Worm (Caenorhabditis elegans) whole organism, late embryonic: ENCODE measurements around the gene K04A8.1.

ENCODE experiments used
- ceh-19 ChIP-seq: fragments of 200-800 bp; sonication (Bioruptor generic); optimal IDR thresholded peaks from 2 replicates; lab custom pipeline; 2018; ENCODE audit warnings: mild to moderate bottlenecking, missing genetic modification characterization, missing compliant biosample characterization
- dmd-4 ChIP-seq: sonication (generic microtip); optimal IDR thresholded peaks from 2 replicates; lab custom pipeline; 2016; ENCODE audit warnings: borderline replicate concordance, missing genetic modification characterization, missing compliant biosample characterization
- eyg-1 ChIP-seq: sonication (generic microtip); optimal IDR thresholded peaks from 2 replicates; lab custom pipeline; 2016; ENCODE audit warnings: missing genotype, missing genetic modification characterization, missing compliant biosample characterization
- nfya-1 ChIP-seq: sonication (generic microtip); optimal IDR thresholded peaks from 2 replicates; lab custom pipeline; 2017; ENCODE audit warnings: missing genetic modification characterization, mild to moderate bottlenecking, missing compliant biosample characterization, antibody characterized with exemption, moderate library complexity
- pag-3 ChIP-seq: sonication (generic microtip); optimal IDR thresholded peaks from 2 replicates; lab custom pipeline; 2016; ENCODE audit warnings: missing compliant biosample characterization, missing genetic modification characterization, borderline replicate concordance
- sox-4 ChIP-seq: sonication (generic microtip); optimal IDR thresholded peaks from 2 replicates; lab custom pipeline; 2017; ENCODE audit warnings: mild to moderate bottlenecking, missing genetic modification characterization, inconsistent platforms, missing compliant biosample characterization
- syd-9 ChIP-seq: sonication (generic microtip); optimal IDR thresholded peaks from 2 replicates; lab custom pipeline; 2016; ENCODE audit warnings: mild to moderate bottlenecking, missing genetic modification characterization, moderate library complexity, missing compliant biosample characterization

DNA sequence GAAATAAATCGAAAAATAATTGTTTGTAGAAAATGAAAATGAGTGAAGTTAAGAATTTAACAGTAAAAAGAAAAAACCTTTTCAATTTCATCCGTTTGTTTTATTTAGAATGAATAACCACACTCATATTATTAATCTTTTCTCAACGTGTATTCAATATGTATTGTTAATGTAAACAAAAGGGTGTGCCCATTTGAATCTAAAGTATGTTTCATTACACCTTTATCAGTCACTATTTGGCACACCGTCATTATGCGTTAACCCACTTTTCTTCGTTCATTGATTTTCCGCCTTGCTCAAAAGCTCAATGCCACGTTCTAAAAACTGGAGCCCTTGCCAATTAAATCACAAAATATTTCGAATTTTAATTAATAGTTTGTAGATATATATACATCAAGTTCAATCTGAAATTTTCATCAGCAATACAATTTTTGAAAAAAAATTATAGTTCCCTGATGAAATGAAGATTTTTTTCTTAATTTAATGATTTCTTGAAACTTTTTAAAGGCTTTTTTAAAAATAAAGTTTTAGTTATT, at the start of gene K04A8.1:
- TF ChIP-seq ceh-19 (GFP tag; lab: Kevin White, UChicago) (no peak), sox-4 (no peak), pag-3 (tag; lab: Kevin White, UChicago) (no peak), dmd-4 (tag; lab: Kevin White, UChicago) (no peak), nfya-1 (tag; lab: Kevin White, UChicago) (no peak), eyg-1 (tag; lab: Kevin White, UChicago) (no peak), syd-9 (tag; lab: Kevin White, UChicago) (no peak)
